Worm (Caenorhabditis elegans) whole organism, mixed stage, embryonic: Measurements from ENCODE around the gene F58F9.1.
A peak's percentile ranks its signal among the peaks of the same experiment; 100 is the strongest.

Experiments used
- M03D4.4 ChIP-seq: sonication (generic microtip); optimal IDR thresholded peaks from 2 replicates; lab custom pipeline; 2017; ENCODE audit warnings: mild to moderate bottlenecking, missing genetic modification characterization, missing compliant biosample characterization
- bed-3 ChIP-seq: fragments of 200-800 bp; sonication (Bioruptor generic); optimal IDR thresholded peaks from 3 replicates; lab custom pipeline; 2018; ENCODE audit warnings: mild to moderate bottlenecking, missing genetic modification characterization, moderate library complexity, missing compliant biosample characterization
- blmp-1 ChIP-seq: fragments of 150-350 bp; optimal IDR thresholded peaks from 2 replicates; lab custom pipeline; 2014; ENCODE audit warnings: missing biosample characterization, missing genetic modification characterization
- ceh-39 ChIP-seq: fragments of 150-350 bp; optimal IDR thresholded peaks from 2 replicates; lab custom pipeline; 2014; ENCODE audit warnings: missing biosample characterization, missing genetic modification characterization
- ceh-43 ChIP-seq: fragments of 200-800 bp; sonication (Bioruptor generic); optimal IDR thresholded peaks from 2 replicates; lab custom pipeline; 2018; ENCODE audit warnings: mild to moderate bottlenecking, missing genetic modification characterization, moderate library complexity, missing compliant biosample characterization
- ceh-83 ChIP-seq: fragments of 200-800 bp; sonication (Bioruptor generic); optimal IDR thresholded peaks from 2 replicates; lab custom pipeline; 2018; ENCODE audit warnings: mild to moderate bottlenecking, missing genetic modification characterization, missing compliant biosample characterization
- ces-1 ChIP-seq: fragments of 150-350 bp; optimal IDR thresholded peaks from 2 replicates; lab custom pipeline; 2014; ENCODE audit warnings: missing biosample characterization, missing genetic modification reagents, missing genetic modification characterization
- cnd-1 ChIP-seq: fragments of 200-800 bp; sonication (Bioruptor generic); optimal IDR thresholded peaks from 2 replicates; lab custom pipeline; 2018; ENCODE audit warnings: mild to moderate bottlenecking, missing genetic modification characterization, missing compliant biosample characterization
- drap-1 ChIP-seq: fragments of 200-800 bp; sonication (Bioruptor generic); optimal IDR thresholded peaks from 3 replicates; lab custom pipeline; 2018; ENCODE audit warnings: mild to moderate bottlenecking, missing genetic modification characterization, missing compliant biosample characterization
- elt-1 ChIP-seq: sonication (generic microtip); optimal IDR thresholded peaks from 2 replicates; lab custom pipeline; 2017; ENCODE audit warnings: missing genetic modification characterization, mild to moderate bottlenecking, missing compliant biosample characterization, antibody characterized with exemption, moderate library complexity, borderline replicate concordance; ENCODE audit not compliant: insufficient read depth
- elt-3 ChIP-seq: fragments of 150-350 bp; optimal IDR thresholded peaks from 2 replicates; lab custom pipeline; 2014; ENCODE audit warnings: missing biosample characterization, missing genetic modification characterization
- flh-1 ChIP-seq: fragments of 200-800 bp; sonication (Bioruptor generic); optimal IDR thresholded peaks from 2 replicates; lab custom pipeline; 2018; ENCODE audit warnings: mild to moderate bottlenecking, missing genetic modification characterization, moderate library complexity, missing compliant biosample characterization
- ham-2 ChIP-seq: fragments of 200-800 bp; sonication (Bioruptor generic); optimal IDR thresholded peaks from 2 replicates; lab custom pipeline; 2018; ENCODE audit warnings: mild to moderate bottlenecking, missing genetic modification characterization, missing compliant biosample characterization
- hlh-1 ChIP-seq: fragments of 150-350 bp; optimal IDR thresholded peaks from 2 replicates; lab custom pipeline; 2014; ENCODE audit warnings: missing biosample characterization, missing genetic modification reagents, missing genetic modification characterization
- lin-13 ChIP-seq: fragments of 150-350 bp; optimal IDR thresholded peaks from 2 replicates; lab custom pipeline; 2014; ENCODE audit warnings: missing biosample characterization, missing genetic modification characterization
- lin-32 ChIP-seq: fragments of 200-800 bp; sonication (Bioruptor generic); optimal IDR thresholded peaks from 2 replicates; lab custom pipeline; 2018; ENCODE audit warnings: mild to moderate bottlenecking, missing genetic modification characterization, missing compliant biosample characterization
- lsy-2 ChIP-seq: fragments of 150-350 bp; optimal IDR thresholded peaks from 2 replicates; lab custom pipeline; 2014; ENCODE audit warnings: missing biosample characterization, missing genetic modification characterization
- mab-5 ChIP-seq: fragments of 150-350 bp; optimal IDR thresholded peaks from 2 replicates; lab custom pipeline; 2014; ENCODE audit warnings: missing biosample characterization, missing genetic modification characterization
- mep-1 ChIP-seq: fragments of 150-350 bp; optimal IDR thresholded peaks from 2 replicates; lab custom pipeline; 2017; ENCODE audit warnings: missing biosample characterization, missing genetic modification reagents, missing genetic modification characterization, inconsistent platforms
- mls-2 ChIP-seq: sonication (generic microtip); optimal IDR thresholded peaks from 2 replicates; lab custom pipeline; 2016; ENCODE audit warnings: mild to moderate bottlenecking, missing genetic modification characterization, moderate library complexity, missing compliant biosample characterization
- nhr-12 ChIP-seq: fragments of 150-350 bp; optimal IDR thresholded peaks from 2 replicates; lab custom pipeline; 2014; ENCODE audit warnings: missing biosample characterization, missing genetic modification characterization
- nhr-2 ChIP-seq: fragments of 150-350 bp; optimal IDR thresholded peaks from 2 replicates; lab custom pipeline; 2014; ENCODE audit warnings: missing biosample characterization, missing genetic modification characterization
- nhr-237 ChIP-seq: fragments of 150-350 bp; optimal IDR thresholded peaks from 2 replicates; lab custom pipeline; 2014; ENCODE audit warnings: missing biosample characterization, missing genetic modification characterization
- nhr-28 ChIP-seq: fragments of 150-350 bp; optimal IDR thresholded peaks from 2 replicates; lab custom pipeline; 2014; ENCODE audit warnings: missing biosample characterization, missing genetic modification characterization
- nhr-76 ChIP-seq: sonication (generic microtip); optimal IDR thresholded peaks from 2 replicates; lab custom pipeline; 2017; ENCODE audit warnings: missing biosample characterization, missing genetic modification characterization
- pha-4 ChIP-seq: fragments of 150-350 bp; optimal IDR thresholded peaks from 2 replicates; lab custom pipeline; 2018; ENCODE audit warnings: missing biosample characterization, missing genetic modification reagents, missing genetic modification characterization
- sem-2 ChIP-seq: fragments of 200-800 bp; sonication (Bioruptor generic); optimal IDR thresholded peaks from 2 replicates; lab custom pipeline; 2018; ENCODE audit warnings: mild to moderate bottlenecking, missing genetic modification characterization, missing compliant biosample characterization
- snpc-4 ChIP-seq: fragments of 150-350 bp; optimal IDR thresholded peaks from 2 replicates; lab custom pipeline; 2014; ENCODE audit warnings: missing biosample characterization, missing genetic modification characterization
- sptf-1 ChIP-seq: sonication (generic microtip); optimal IDR thresholded peaks from 2 replicates; lab custom pipeline; 2017; ENCODE audit warnings: mild to moderate bottlenecking, missing genetic modification characterization, moderate library complexity, missing compliant biosample characterization
- tbx-8 ChIP-seq: fragments of 200-800 bp; sonication (Bioruptor generic); optimal IDR thresholded peaks from 2 replicates; lab custom pipeline; 2018; ENCODE audit warnings: mild to moderate bottlenecking, missing genetic modification characterization, moderate library complexity, missing compliant biosample characterization
- unc-120 ChIP-seq: sonication (generic microtip); optimal IDR thresholded peaks from 2 replicates; lab custom pipeline; 2017; ENCODE audit warnings: missing genetic modification characterization, missing compliant biosample characterization; ENCODE audit not compliant: poor library complexity, severe bottlenecking
- unc-39 ChIP-seq: fragments of 150-350 bp; optimal IDR thresholded peaks from 2 replicates; lab custom pipeline; 2014; ENCODE audit warnings: missing biosample characterization, missing genetic modification characterization
- unc-62 ChIP-seq: fragments of 150-350 bp; optimal IDR thresholded peaks from 2 replicates; lab custom pipeline; 2014; ENCODE audit warnings: missing biosample characterization, missing genetic modification reagents, missing genetic modification characterization
- zip-8 ChIP-seq: fragments of 150-350 bp; optimal IDR thresholded peaks from 2 replicates; lab custom pipeline; 2014; ENCODE audit warnings: missing biosample characterization, missing genetic modification characterization
- ztf-11 ChIP-seq: fragments of 150-350 bp; optimal IDR thresholded peaks from 2 replicates; lab custom pipeline; 2014; ENCODE audit warnings: missing biosample characterization, missing genetic modification characterization

F58F9.1 gene

DNA sequence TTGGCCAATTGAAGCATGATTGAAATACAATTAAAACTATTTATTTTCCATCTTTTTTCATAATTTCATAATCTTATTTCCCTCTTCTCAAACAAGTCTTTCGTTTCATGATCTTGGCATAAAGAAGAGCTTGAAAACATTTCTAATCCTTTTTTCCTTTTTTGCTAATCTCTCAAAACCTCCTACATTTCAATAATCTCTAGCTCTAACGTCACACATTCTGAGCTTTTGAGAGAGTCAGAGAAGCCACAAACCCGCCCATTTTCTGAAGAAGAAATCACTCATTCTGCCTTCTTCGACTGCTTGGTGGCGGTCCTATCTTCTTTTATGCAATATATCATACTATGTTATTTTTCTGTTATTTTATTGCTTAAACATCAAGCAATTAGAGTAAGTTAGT is at the start of gene F58F9.1:
Gene F58F9.1 (plus strand): TSS at position 251 of the 400 bp plus-strand sequence.
- no peak for TF ChIP-seq hlh-1 (tag; lab: Kevin White, UChicago)
- TF ChIP-seq elt-3 = no peak
- TF ChIP-seq mep-1 (tag; lab: Kevin White, UChicago) = no peak
- TF ChIP-seq tbx-8 (GFP tag; lab: Kevin White, UChicago) = no peak
- TF ChIP-seq unc-62 = no peak
- TF ChIP-seq ces-1 (GFP tag; lab: Kevin White, UChicago) = peak; percentile 24

DNA sequence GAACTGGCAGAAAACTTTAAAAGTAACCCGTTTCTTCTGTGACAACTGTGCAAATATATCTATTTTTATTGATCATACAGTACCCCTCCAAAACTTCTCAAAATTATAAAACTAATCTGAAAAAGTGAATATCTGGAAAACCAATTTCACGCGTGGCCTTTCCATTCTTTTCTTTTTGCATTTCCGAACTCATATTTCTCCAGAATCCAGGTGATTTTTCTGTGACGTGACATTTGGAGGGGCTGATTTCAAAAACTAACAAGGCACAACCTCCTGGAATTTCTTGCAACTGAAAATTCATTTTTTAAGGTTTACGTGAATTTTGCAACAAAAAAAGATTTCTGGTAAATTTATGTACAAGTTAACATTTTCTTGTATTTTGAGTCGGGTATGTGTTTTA is 49.4 kb upstream of the F58F9.1 start:
- TF ChIP-seq bed-3 (GFP tag; lab: Kevin White, UChicago) = no peak
- no peak for TF ChIP-seq sptf-1 (tag; lab: Kevin White, UChicago)
- TF ChIP-seq M03D4.4 (tag; lab: Kevin White, UChicago) = no peak
- TF ChIP-seq nhr-28 (tag; lab: Kevin White, UChicago) = no peak
- TF ChIP-seq zip-8 (tag; lab: Kevin White, UChicago) = no peak
- TF ChIP-seq cnd-1 = no peak
- no peak for TF ChIP-seq ham-2 (GFP tag; lab: Kevin White, UChicago)
- TF ChIP-seq pha-4 (tag; lab: Kevin White, UChicago) = no peak
- TF ChIP-seq unc-62 = no peak
- TF ChIP-seq elt-3 = no peak

DNA sequence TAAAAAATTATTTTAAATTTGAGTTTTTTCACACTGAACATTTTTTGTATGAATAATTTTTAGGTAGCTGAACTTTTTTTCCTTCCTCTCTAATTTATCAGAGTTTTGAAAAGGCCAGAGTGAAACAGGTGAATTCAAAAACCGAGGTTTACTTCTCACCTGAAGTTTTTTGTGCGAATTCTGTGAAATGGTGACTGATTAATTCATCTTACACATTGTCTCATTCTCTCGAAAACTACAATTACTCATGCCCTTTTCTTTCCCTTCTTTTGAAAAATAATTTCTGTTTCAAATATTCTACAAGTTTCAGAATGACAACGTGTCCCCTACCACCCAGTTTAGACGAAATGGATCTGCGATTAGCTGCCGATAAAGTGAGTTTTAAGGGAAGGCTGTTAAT is 47.9 kb upstream of the F58F9.1 start, which contains the start of gene tkr-2:
Gene tkr-2 (plus strand): TSS at position 301 of the 400 bp plus-strand sequence.
- no peak for TF ChIP-seq bed-3 (GFP tag; lab: Kevin White, UChicago)
- TF ChIP-seq sem-2 (GFP tag; lab: Kevin White, UChicago) = no peak
- no peak for TF ChIP-seq ztf-11
- TF ChIP-seq ceh-43 = no peak
- TF ChIP-seq hlh-1 (tag; lab: Kevin White, UChicago) = no peak
- TF ChIP-seq tbx-8 (GFP tag; lab: Kevin White, UChicago) = no peak
- TF ChIP-seq snpc-4 (tag; lab: Kevin White, UChicago) = no peak

DNA sequence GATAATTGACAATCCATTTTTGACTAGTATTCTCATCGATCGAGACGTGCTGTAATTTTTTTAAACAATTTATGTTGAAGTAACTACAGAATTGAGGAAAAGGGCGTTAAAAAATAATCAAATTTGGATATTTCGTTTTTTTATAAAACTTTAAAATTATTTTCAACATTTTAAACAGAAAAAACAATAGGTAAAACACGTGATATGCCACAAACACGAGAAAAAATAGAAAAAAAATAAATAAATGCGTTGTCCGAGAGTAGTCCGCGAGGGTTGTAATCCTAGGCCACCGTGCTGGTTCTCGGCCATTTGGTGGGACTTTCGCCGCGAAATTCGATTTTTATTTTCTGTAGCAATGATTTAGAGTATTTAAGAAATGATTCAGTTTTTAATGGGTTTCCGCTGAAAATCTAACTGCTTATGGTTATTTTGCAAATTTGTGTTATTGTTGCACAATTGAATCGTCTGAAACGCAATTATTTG is 43.3 kb upstream of the F58F9.1 start, which contains the start of gene C49A9.10:
Gene C49A9.10 (minus strand): TSS at position 51 of the 483 bp plus-strand sequence.
- no peak for TF ChIP-seq unc-62
- TF ChIP-seq ceh-39 (tag; lab: Kevin White, UChicago) = peak; percentile 47
- no peak for TF ChIP-seq nhr-76 (tag; lab: Kevin White, UChicago)
- TF ChIP-seq sem-2 (GFP tag; lab: Kevin White, UChicago) = no peak
- peak; percentile 29 for TF ChIP-seq nhr-237 (tag; lab: Kevin White, UChicago)
- TF ChIP-seq snpc-4 (tag; lab: Kevin White, UChicago) = no peak
- no peak for TF ChIP-seq hlh-1 (tag; lab: Kevin White, UChicago)
- TF ChIP-seq sptf-1 (tag; lab: Kevin White, UChicago) = peak; percentile 65
- no peak for TF ChIP-seq nhr-28 (tag; lab: Kevin White, UChicago)
- peak; percentile 64 for TF ChIP-seq lsy-2 (tag; lab: Kevin White, UChicago)
- no peak for TF ChIP-seq bed-3 (GFP tag; lab: Kevin White, UChicago)
- TF ChIP-seq nhr-2 = no peak
- TF ChIP-seq ceh-43 = no peak
- no peak for TF ChIP-seq mls-2
- TF ChIP-seq blmp-1 (tag; lab: Kevin White, UChicago) = no peak
- TF ChIP-seq elt-1 = no peak
- TF ChIP-seq lin-13 = peak; percentile 35
- TF ChIP-seq cnd-1 = no peak
- TF ChIP-seq ham-2 (GFP tag; lab: Kevin White, UChicago) = no peak
- TF ChIP-seq pha-4 (tag; lab: Kevin White, UChicago) = peak; percentile 51
- no peak for TF ChIP-seq unc-39 (tag; lab: Kevin White, UChicago)
- no peak for TF ChIP-seq elt-3
- peak; percentile 28 for TF ChIP-seq mab-5
- no peak for TF ChIP-seq zip-8 (tag; lab: Kevin White, UChicago)
- TF ChIP-seq ces-1 (GFP tag; lab: Kevin White, UChicago) = peak; percentile 45
- no peak for TF ChIP-seq tbx-8 (GFP tag; lab: Kevin White, UChicago)
- peak; percentile 14 for TF ChIP-seq M03D4.4 (tag; lab: Kevin White, UChicago)
- no peak for TF ChIP-seq ceh-83 (GFP tag; lab: Kevin White, UChicago)
- TF ChIP-seq lin-32 (GFP tag; lab: Kevin White, UChicago) = peak; percentile 1
- no peak for TF ChIP-seq ztf-11
- no peak for TF ChIP-seq nhr-12
- TF ChIP-seq drap-1 (GFP tag; lab: Kevin White, UChicago) = no peak
- TF ChIP-seq mep-1 (tag; lab: Kevin White, UChicago) = peak; percentile 54
- TF ChIP-seq unc-120 (tag; lab: Kevin White, UChicago) = no peak
- TF ChIP-seq flh-1 (GFP tag; lab: Kevin White, UChicago) = no peak
